Worm (Caenorhabditis elegans) whole organism, L4 larva: ENCODE data around the gene sdz-7.

Experiments used
- D1046.2 ChIP-seq: fragments of 200-800 bp; sonication (Bioruptor generic); IDR thresholded peaks from 2 replicates; pipeline ENCODE4 v1.3.6; 2022; ENCODE audit warnings: missing genetic modification characterization, missing compliant biosample characterization
- F10B5.3 ChIP-seq: sonication (generic microtip); optimal IDR thresholded peaks from 2 replicates; lab custom pipeline; 2016; ENCODE audit warnings: mild to moderate bottlenecking, missing genetic modification characterization, missing compliant biosample characterization
- F26F4.8 ChIP-seq: fragments of 200-800 bp; sonication (Bioruptor generic); conservative IDR thresholded peaks from 2 replicates; pipeline ENCODE4 v1.3.6; 2022; ENCODE audit warnings: missing genetic modification characterization, missing compliant biosample characterization
- F37D6.2 ChIP-seq: sonication (generic microtip); optimal IDR thresholded peaks from 2 replicates; lab custom pipeline; 2016; ENCODE audit warnings: mild to moderate bottlenecking, missing genetic modification characterization, missing compliant biosample characterization
- R02D3.7 ChIP-seq: fragments of 150-350 bp; sonication (generic microtip); optimal IDR thresholded peaks from 3 replicates; lab custom pipeline; 2014; ENCODE audit warnings: missing biosample characterization, missing genetic modification characterization
- T20F7.1 ChIP-seq: fragments of 200-800 bp; sonication (Bioruptor generic); optimal IDR thresholded peaks from 2 replicates; lab custom pipeline; 2018; ENCODE audit warnings: mild to moderate bottlenecking, missing genetic modification characterization, missing compliant biosample characterization
- T26A8.4 ChIP-seq: fragments of 200-800 bp; sonication (Bioruptor generic); IDR thresholded peaks from 2 replicates; pipeline ENCODE4 v1.3.6; 2022; ENCODE audit warnings: missing genetic modification characterization, missing compliant biosample characterization
- Y75B8A.6 ChIP-seq: fragments of 200-800 bp; sonication (Bioruptor generic); IDR thresholded peaks from 2 replicates; pipeline ENCODE4 v1.3.6; 2022; ENCODE audit warnings: missing genetic modification reagents, missing genetic modification characterization, missing compliant biosample characterization
- ZK337.2 ChIP-seq: fragments of 200-800 bp; sonication (Bioruptor generic); IDR thresholded peaks from 2 replicates; pipeline ENCODE4 v1.3.6; 2022; ENCODE audit warnings: missing genetic modification reagents, missing genetic modification characterization, missing compliant biosample characterization
- ceh-32 ChIP-seq: sonication (generic microtip); optimal IDR thresholded peaks from 2 replicates; lab custom pipeline; 2016; ENCODE audit warnings: mild to moderate bottlenecking, missing genetic modification characterization, missing compliant biosample characterization; ENCODE audit not compliant: poor library complexity
- ceh-82 ChIP-seq: sonication (generic microtip); optimal IDR thresholded peaks from 2 replicates; lab custom pipeline; 2017; ENCODE audit warnings: missing biosample characterization, missing genetic modification characterization
- daf-16 ChIP-seq, 3 experiments: sonication (generic microtip); optimal IDR thresholded peaks; 2 replicates each; lab custom pipeline; 2016 to 2017; ENCODE audit warnings: missing genetic modification characterization in 3 of 3, missing genetic modification reagents in 3 of 3, mild to moderate bottlenecking in 2 of 3, missing compliant biosample characterization in 2 of 3, missing biosample characterization in 1 of 3, moderate library complexity in 1 of 3
- daf-8 ChIP-seq: fragments of 200-800 bp; sonication (Bioruptor generic); IDR thresholded peaks from 2 replicates; pipeline ENCODE4 v1.3.6; 2022; ENCODE audit warnings: missing genetic modification characterization, missing compliant biosample characterization
- dmd-6 ChIP-seq: fragments of 200-800 bp; sonication (Bioruptor generic); IDR thresholded peaks from 2 replicates; pipeline ENCODE4 v1.3.6; 2022; ENCODE audit warnings: missing genetic modification reagents, missing genetic modification characterization, missing compliant biosample characterization
- dmd-9 ChIP-seq: fragments of 200-800 bp; sonication (Bioruptor generic); IDR thresholded peaks from 2 replicates; pipeline ENCODE4 v1.3.6; 2022; ENCODE audit warnings: missing genetic modification reagents, missing genetic modification characterization, missing compliant biosample characterization
- dpl-1 ChIP-seq: fragments of 150-350 bp; optimal IDR thresholded peaks from 2 replicates; lab custom pipeline; 2014; ENCODE audit warnings: missing biosample characterization, missing genetic modification reagents, missing genetic modification characterization
- duxl-1 ChIP-seq: sonication (generic microtip); optimal IDR thresholded peaks from 2 replicates; lab custom pipeline; 2016; ENCODE audit warnings: mild to moderate bottlenecking, missing genetic modification characterization, moderate library complexity, missing compliant biosample characterization; ENCODE audit not compliant: poor library complexity
- egl-43 ChIP-seq: fragments of 200-800 bp; sonication (Bioruptor generic); IDR thresholded peaks from 2 replicates; pipeline ENCODE4 v1.3.6; 2022; ENCODE audit warnings: missing genetic modification reagents, missing genetic modification characterization, missing compliant biosample characterization
- hif-1 ChIP-seq, 2 experiments: sonication (generic microtip); optimal IDR thresholded peaks; 2 replicates each; lab custom pipeline; 2016 to 2017; ENCODE audit warnings: missing compliant biosample characterization in 2 of 2, missing genetic modification characterization in 2 of 2, missing genetic modification reagents in 2 of 2, missing genotype in 2 of 2, mild to moderate bottlenecking in 1 of 2
- lin-13 ChIP-seq: fragments of 150-350 bp; optimal IDR thresholded peaks from 2 replicates; lab custom pipeline; 2014; ENCODE audit warnings: missing biosample characterization, missing genetic modification reagents, missing genetic modification characterization
- lin-38 ChIP-seq: fragments of 200-800 bp; sonication (Bioruptor generic); IDR thresholded peaks from 2 replicates; pipeline ENCODE4 v1.3.6; 2022; ENCODE audit warnings: missing genetic modification reagents, missing genetic modification characterization, missing compliant biosample characterization
- lin-39 ChIP-seq: fragments of 150-350 bp; optimal IDR thresholded peaks from 2 replicates; lab custom pipeline; 2014; ENCODE audit warnings: missing biosample characterization, missing genetic modification reagents, missing genetic modification characterization
- lir-3 ChIP-seq: sonication (generic microtip); optimal IDR thresholded peaks from 2 replicates; lab custom pipeline; 2016; ENCODE audit warnings: mild to moderate bottlenecking, missing genetic modification characterization, missing compliant biosample characterization
- lsy-2 ChIP-seq, 2 experiments: fragments of 150-350 bp in 1 of 2; sonication (generic microtip) in 1 of 2; optimal IDR thresholded peaks; 2 replicates each; lab custom pipeline; 2014 to 2017; ENCODE audit warnings: missing biosample characterization in 2 of 2, missing genetic modification characterization in 2 of 2
- mxl-2 ChIP-seq: fragments of 200-800 bp; sonication (Bioruptor generic); conservative IDR thresholded peaks from 2 replicates; pipeline ENCODE4 v1.3.6; 2022; ENCODE audit warnings: missing genetic modification reagents, missing genetic modification characterization, missing compliant biosample characterization
- nhr-10 ChIP-seq: fragments of 150-350 bp; optimal IDR thresholded peaks from 2 replicates; lab custom pipeline; 2014; ENCODE audit warnings: missing biosample characterization, missing genetic modification characterization
- nhr-102 ChIP-seq: sonication (generic microtip); optimal IDR thresholded peaks from 2 replicates; lab custom pipeline; 2016; ENCODE audit warnings: mild to moderate bottlenecking, missing genetic modification characterization, moderate library complexity, missing compliant biosample characterization
- nhr-11 ChIP-seq: fragments of 150-350 bp; optimal IDR thresholded peaks from 2 replicates; lab custom pipeline; 2014; ENCODE audit warnings: missing biosample characterization, missing genetic modification characterization
- nhr-111 ChIP-seq: fragments of 200-800 bp; sonication (Bioruptor generic); optimal IDR thresholded peaks from 2 replicates; lab custom pipeline; 2018; ENCODE audit warnings: mild to moderate bottlenecking, missing genetic modification characterization, missing compliant biosample characterization
- nhr-237 ChIP-seq: sonication (generic microtip); optimal IDR thresholded peaks from 2 replicates; lab custom pipeline; 2017; ENCODE audit warnings: missing biosample characterization, missing genetic modification characterization
- nhr-25 ChIP-seq: sonication (generic microtip); optimal IDR thresholded peaks from 2 replicates; lab custom pipeline; 2017; ENCODE audit warnings: missing genetic modification characterization, mild to moderate bottlenecking, missing compliant biosample characterization, antibody characterized with exemption, moderate library complexity, borderline replicate concordance; ENCODE audit not compliant: insufficient read depth
- nhr-41 ChIP-seq: fragments of 200-800 bp; sonication (Bioruptor generic); IDR thresholded peaks from 2 replicates; pipeline ENCODE4 v1.3.6; 2022; ENCODE audit warnings: missing genetic modification reagents, missing genetic modification characterization, missing compliant biosample characterization
- nhr-48 ChIP-seq: sonication (generic microtip); optimal IDR thresholded peaks from 2 replicates; lab custom pipeline; 2016; ENCODE audit warnings: mild to moderate bottlenecking, missing genetic modification characterization, missing compliant biosample characterization
- nhr-6 ChIP-seq: fragments of 150-350 bp; optimal IDR thresholded peaks from 2 replicates; lab custom pipeline; 2014; ENCODE audit warnings: missing biosample characterization, missing genetic modification characterization
- nhr-76 ChIP-seq: fragments of 150-350 bp; optimal IDR thresholded peaks from 2 replicates; lab custom pipeline; 2014; ENCODE audit warnings: missing biosample characterization, missing genetic modification characterization
- nhr-77 ChIP-seq: fragments of 150-350 bp; optimal IDR thresholded peaks from 2 replicates; lab custom pipeline; 2014; ENCODE audit warnings: missing biosample characterization, missing genetic modification characterization
- pha-4 ChIP-seq, 2 experiments: fragments of 150-350 bp in 1 of 2; fragments of 200-800 bp in 1 of 2; sonication (Bioruptor generic) in 1 of 2; IDR thresholded peaks in 1 of 2; optimal IDR thresholded peaks in 1 of 2; 2 replicates each; pipeline versions ENCODE4 v1.3.6 to Lab custom; 2014 to 2022; ENCODE audit warnings: missing genetic modification characterization in 2 of 2, missing genetic modification reagents in 2 of 2, missing biosample characterization in 1 of 2, missing compliant biosample characterization in 1 of 2
- php-3 ChIP-seq: fragments of 200-800 bp; sonication (Bioruptor generic); IDR thresholded peaks from 2 replicates; pipeline ENCODE4 v1.3.6; 2022; ENCODE audit warnings: missing genetic modification reagents, missing genetic modification characterization, missing compliant biosample characterization
- pqm-1 ChIP-seq: sonication (generic microtip); optimal IDR thresholded peaks from 2 replicates; lab custom pipeline; 2017; ENCODE audit warnings: missing biosample characterization, missing genetic modification characterization
- snpc-4 ChIP-seq: fragments of 150-350 bp; optimal IDR thresholded peaks from 2 replicates; lab custom pipeline; 2014; ENCODE audit warnings: missing biosample characterization, missing genetic modification characterization
- spr-1 ChIP-seq: sonication (generic microtip); optimal IDR thresholded peaks from 2 replicates; lab custom pipeline; 2016; ENCODE audit warnings: mild to moderate bottlenecking, missing genetic modification characterization, missing compliant biosample characterization
- unc-39 ChIP-seq: sonication (generic microtip); optimal IDR thresholded peaks from 2 replicates; lab custom pipeline; 2017; ENCODE audit warnings: missing biosample characterization, missing genetic modification characterization
- vab-7 ChIP-seq: fragments of 200-800 bp; sonication (Bioruptor generic); IDR thresholded peaks from 2 replicates; pipeline ENCODE4 v1.3.6; 2022; ENCODE audit warnings: missing genetic modification reagents, missing genetic modification characterization, missing compliant biosample characterization
- zip-2 ChIP-seq: fragments of 150-350 bp; optimal IDR thresholded peaks from 2 replicates; lab custom pipeline; 2014; ENCODE audit warnings: missing biosample characterization, missing genetic modification characterization
- ztf-11 ChIP-seq: fragments of 150-350 bp; optimal IDR thresholded peaks from 2 replicates; lab custom pipeline; 2014; ENCODE audit warnings: missing biosample characterization, missing genetic modification characterization
- ztf-7 ChIP-seq: fragments of 150-350 bp; optimal IDR thresholded peaks from 2 replicates; lab custom pipeline; 2014; ENCODE audit warnings: missing biosample characterization, missing genetic modification characterization

Gene sdz-7

ce11 chrII:3877127-3877526, 647 bp downstream of the sdz-7 start, which contains the start of gene nep-3:
Gene nep-3 (minus strand): TSS chrII:3877227.
- TF ChIP-seq ztf-11 (tag; lab: Kevin White, UChicago) = no peak
- no peak for TF ChIP-seq lsy-2 (tag; optimal IDR thresholded peaks at IDR 0.05; lab: Kevin White, UChicago)
- no peak for TF ChIP-seq nhr-48 (tag; lab: Kevin White, UChicago)
- no peak for TF ChIP-seq ceh-82 (tag; lab: Kevin White, UChicago)
- no peak for TF ChIP-seq dmd-6 (GFP tag; lab: Robert Waterston, UW)
- TF ChIP-seq T26A8.4 (GFP tag; lab: Robert Waterston, UW) = no peak
- no peak for TF ChIP-seq spr-1 (tag; lab: Kevin White, UChicago)
- no peak for TF ChIP-seq ZK337.2 (GFP tag; lab: Robert Waterston, UW)
- TF ChIP-seq lir-3 (tag; lab: Kevin White, UChicago) = no peak
- TF ChIP-seq mxl-2 (GFP tag; lab: Robert Waterston, UW) = no peak
- no peak for TF ChIP-seq nhr-41 (GFP tag; lab: Robert Waterston, UW)
- TF ChIP-seq zip-2 (tag; lab: Kevin White, UChicago) = no peak
- no peak for TF ChIP-seq snpc-4
- TF ChIP-seq daf-8 (GFP tag; lab: Robert Waterston, UW) = no peak

ce11 chrII:3869601-3870000, 8.2 kb downstream of the sdz-7 start, which contains the start of gene oac-10:
Gene oac-10 (plus strand): TSS chrII:3869901.
- TF ChIP-seq nhr-48 (tag; lab: Kevin White, UChicago) (no peak), nhr-76 (tag; lab: Kevin White, UChicago) (no peak), nhr-10 (tag; lab: Kevin White, UChicago) (no peak), Y75B8A.6 (no peak), nhr-25 (tag; lab: Kevin White, UChicago) (no peak), F26F4.8 (GFP tag; lab: Robert Waterston, UW) (no peak), lin-39 (tag; lab: Kevin White, UChicago) (no peak), ZK337.2 (GFP tag; lab: Robert Waterston, UW) (no peak), hif-1 (tag; optimal IDR thresholded peaks at IDR 0.05; lab: Kevin White, UChicago) (no peak), nhr-102 (tag; lab: Kevin White, UChicago) (no peak), nhr-111 (no peak), vab-7 (no peak), lir-3 (tag; lab: Kevin White, UChicago) (no peak), dpl-1 (no peak), lin-13 (no peak), D1046.2 (GFP tag; lab: Robert Waterston, UW) (no peak)

- TF ChIP-seq dmd-6 (GFP tag; lab: Robert Waterston, UW) = no peak
- TF ChIP-seq nhr-77 (tag; lab: Kevin White, UChicago) = no peak
- TF ChIP-seq F10B5.3 = no peak
- TF ChIP-seq pha-4 (GFP tag; IDR thresholded peaks at IDR 0.05; lab: Robert Waterston, UW) = no peak
- no peak for TF ChIP-seq pha-4 (tag; optimal IDR thresholded peaks at IDR 0.05; lab: Kevin White, UChicago)
Measured at ce11 chrII:3864652-3865051, 13.1 kb downstream of the sdz-7 start, which contains the start of gene nhr-261. Gene nhr-261 (minus strand): TSS chrII:3864752.

ce11 chrII:3862053-3862452, 15.7 kb downstream of the sdz-7 start:
- TF ChIP-seq egl-43 (no peak), pqm-1 (tag; lab: Kevin White, UChicago) (no peak), ztf-7 (tag; lab: Kevin White, UChicago) (no peak), dpl-1 (no peak), T20F7.1 (GFP tag; lab: Kevin White, UChicago) (no peak), unc-39 (tag; lab: Kevin White, UChicago) (no peak), ceh-32 (tag; lab: Kevin White, UChicago) (no peak), lin-39 (tag; lab: Kevin White, UChicago) (no peak), F37D6.2 (tag; lab: Kevin White, UChicago) (no peak), dmd-6 (GFP tag; lab: Robert Waterston, UW) (no peak), nhr-237 (no peak), daf-16 (GFP tag; optimal IDR thresholded peaks at IDR 0.05; lab: Kevin White, UChicago) (no peak), daf-16 (tag; optimal IDR thresholded peaks at IDR 0.05; lab: Kevin White, UChicago) (no peak), php-3 (GFP tag; lab: Robert Waterston, UW) (no peak), dmd-9 (GFP tag; lab: Robert Waterston, UW) (no peak), nhr-11 (tag; lab: Kevin White, UChicago) (no peak), duxl-1 (no peak), R02D3.7 (tag; lab: Kevin White, UChicago) (no peak), lin-38 (GFP tag; lab: Robert Waterston, UW) (no peak), nhr-6 (no peak)
